Fruit fly (Drosophila melanogaster) whole organism, embryonic: ENCODE measurements around the gene Pino.

ENCODE experiments used
- Ada2b ChIP-seq: fragments of 200-800 bp; sonication (Bioruptor generic); IDR thresholded peaks from 2 replicates; pipeline ENCODE4 v1.3.6; 2022; ENCODE audit warnings: missing biosample characterization, missing genetic modification characterization
- Atf-2 ChIP-seq: fragments of 200-800 bp; sonication (Bioruptor generic); optimal IDR thresholded peaks from 2 replicates; lab custom pipeline; 2016; ENCODE audit warnings: missing biosample characterization, missing genetic modification characterization
- B-H1 ChIP-seq: fragments of 200-800 bp; sonication (Bioruptor generic); IDR thresholded peaks from 3 replicates; pipeline ENCODE4 v1.3.6; 2022; ENCODE audit warnings: missing biosample characterization, missing genetic modification characterization
- B-H2 ChIP-seq: fragments of 200-800 bp; sonication (Bioruptor generic); optimal IDR thresholded peaks from 2 replicates; lab custom pipeline; 2018; ENCODE audit warnings: missing biosample characterization, mild to moderate bottlenecking, missing genetic modification characterization
- BEAF-32 ChIP-seq: fragments of 200-800 bp; sonication (Bioruptor generic); optimal IDR thresholded peaks from 3 replicates; lab custom pipeline; 2017; ENCODE audit warnings: missing biosample characterization, missing genetic modification characterization, mild to moderate bottlenecking, moderate library complexity, missing genetic modification reagents
- Bgb ChIP-seq: fragments of 200-800 bp; sonication (Bioruptor generic); IDR thresholded peaks from 2 replicates; pipeline ENCODE4 v1.3.6; 2022; ENCODE audit warnings: missing biosample characterization, missing genetic modification characterization; ENCODE audit not compliant: partially characterized antibody
- CG10462 ChIP-seq: fragments of 200-800 bp; sonication (Bioruptor generic); optimal IDR thresholded peaks from 2 replicates; lab custom pipeline; 2016; ENCODE audit warnings: missing biosample characterization, missing genetic modification characterization
- CG11247 ChIP-seq: fragments of 200-800 bp; sonication (Bioruptor generic); IDR thresholded peaks from 2 replicates; pipeline ENCODE4 v1.3.6; 2022; ENCODE audit warnings: missing biosample characterization, missing genetic modification characterization
- CG11504 ChIP-seq: fragments of 200-800 bp; sonication (Bioruptor generic); optimal IDR thresholded peaks from 3 replicates; lab custom pipeline; 2019; ENCODE audit warnings: missing biosample characterization, mild to moderate bottlenecking, missing genetic modification characterization, moderate library complexity
- CG11696 ChIP-seq: fragments of 200-800 bp; sonication (Bioruptor generic); IDR thresholded peaks from 2 replicates; pipeline ENCODE4 v1.3.6; 2022; ENCODE audit warnings: missing biosample characterization, missing genetic modification characterization
- CG12071 ChIP-seq: fragments of 200-800 bp; sonication (Bioruptor generic); optimal IDR thresholded peaks from 3 replicates; lab custom pipeline; 2018; ENCODE audit warnings: missing biosample characterization, mild to moderate bottlenecking, missing genetic modification characterization
- CG12104 ChIP-seq: fragments of 200-800 bp; sonication (Bioruptor generic); optimal IDR thresholded peaks from 3 replicates; lab custom pipeline; 2016; ENCODE audit warnings: missing biosample characterization, missing genetic modification characterization
- CG12299 ChIP-seq: fragments of 200-800 bp; sonication (Bioruptor generic); optimal IDR thresholded peaks from 2 replicates; lab custom pipeline; 2018; ENCODE audit warnings: missing biosample characterization, mild to moderate bottlenecking, missing genetic modification characterization
- CG12744 ChIP-seq: fragments of 200-800 bp; sonication (Bioruptor generic); optimal IDR thresholded peaks from 2 replicates; lab custom pipeline; 2016; ENCODE audit warnings: missing biosample characterization, missing genetic modification characterization
- CG15479 ChIP-seq: fragments of 200-800 bp; sonication (Bioruptor generic); optimal IDR thresholded peaks from 3 replicates; lab custom pipeline; 2019; ENCODE audit warnings: missing biosample characterization, mild to moderate bottlenecking, missing genetic modification characterization, moderate library complexity
- CG1647 ChIP-seq: fragments of 200-800 bp; sonication (Bioruptor generic); optimal IDR thresholded peaks from 3 replicates; lab custom pipeline; 2016; ENCODE audit warnings: missing biosample characterization, missing genetic modification characterization
- CG2889 ChIP-seq: fragments of 200-800 bp; sonication (Bioruptor generic); IDR thresholded peaks from 3 replicates; pipeline ENCODE4 v1.3.6; 2022; ENCODE audit warnings: missing biosample characterization, missing genetic modification characterization
- CG3995 ChIP-seq: fragments of 200-800 bp; sonication (Bioruptor generic); optimal IDR thresholded peaks from 3 replicates; lab custom pipeline; 2016; ENCODE audit warnings: missing biosample characterization, missing genetic modification characterization
- D19A ChIP-seq: fragments of 200-800 bp; optimal IDR thresholded peaks from 3 replicates; lab custom pipeline; 2019; ENCODE audit warnings: missing biosample characterization, mild to moderate bottlenecking, missing genetic modification characterization, moderate library complexity
- Drgx ChIP-seq: fragments of 200-800 bp; sonication (Bioruptor generic); IDR thresholded peaks from 2 replicates; pipeline ENCODE4 v1.3.6; 2022; ENCODE audit warnings: missing biosample characterization, missing genetic modification characterization
- H15 ChIP-seq: fragments of 200-800 bp; sonication (Bioruptor generic); IDR thresholded peaks from 3 replicates; pipeline ENCODE4 v1.3.6; 2022; ENCODE audit warnings: missing biosample characterization, missing genetic modification characterization
- Hr39 ChIP-seq: fragments of >200 bp; optimal IDR thresholded peaks from 2 replicates; lab custom pipeline; 2017
- MESR4 ChIP-seq: fragments of 200-800 bp; sonication (Bioruptor generic); optimal IDR thresholded peaks from 2 replicates; lab custom pipeline; 2018; ENCODE audit warnings: missing biosample characterization, mild to moderate bottlenecking, missing genetic modification characterization, moderate library complexity
- Oli ChIP-seq: fragments of 200-800 bp; sonication (Bioruptor generic); optimal IDR thresholded peaks from 2 replicates; lab custom pipeline; 2018; ENCODE audit warnings: missing biosample characterization, mild to moderate bottlenecking, missing genetic modification characterization, moderate library complexity
- Opbp ChIP-seq: fragments of 200-800 bp; sonication (Bioruptor generic); IDR thresholded peaks from 3 replicates; pipeline ENCODE4 v1.3.6; 2022; ENCODE audit warnings: missing biosample characterization, missing genetic modification characterization; ENCODE audit not compliant: partially characterized antibody
- Sox102F ChIP-seq: fragments of 200-800 bp; sonication (Bioruptor generic); optimal IDR thresholded peaks from 2 replicates; lab custom pipeline; 2018; ENCODE audit warnings: missing biosample characterization, mild to moderate bottlenecking, missing genetic modification characterization, moderate library complexity
- Trl ChIP-seq, 3 experiments: fragments of >200 bp in 2 of 3; fragments of 200-800 bp in 1 of 3; sonication (Bioruptor generic) in 1 of 3; optimal IDR thresholded peaks; 2 replicates in 1 of 3; 3 replicates in 2 of 3; lab custom pipeline; 2016 to 2017; ENCODE audit warnings: missing biosample characterization in 1 of 3, missing genetic modification characterization in 1 of 3
- Usf ChIP-seq: fragments of 200-800 bp; sonication (Bioruptor generic); optimal IDR thresholded peaks from 2 replicates; lab custom pipeline; 2017; ENCODE audit warnings: missing genotype, missing biosample characterization, missing genetic modification characterization
- Vsx1 ChIP-seq: fragments of 200-800 bp; sonication (Bioruptor generic); optimal IDR thresholded peaks from 2 replicates; lab custom pipeline; 2017; ENCODE audit warnings: missing biosample characterization, mild to moderate bottlenecking, missing genetic modification characterization, missing genetic modification reagents
- chinmo ChIP-seq: fragments of 200-800 bp; sonication (Bioruptor generic); IDR thresholded peaks from 4 replicates; pipeline ENCODE4 v1.3.6; 2022; ENCODE audit warnings: missing biosample characterization, missing genetic modification characterization; ENCODE audit not compliant: partially characterized antibody
- cwo ChIP-seq: fragments of 200-800 bp; sonication (Bioruptor generic); optimal IDR thresholded peaks from 3 replicates; lab custom pipeline; 2017; ENCODE audit warnings: missing biosample characterization, missing genetic modification characterization, mild to moderate bottlenecking, moderate library complexity, missing genetic modification reagents
- da ChIP-seq: fragments of 200-800 bp; sonication (Bioruptor generic); optimal IDR thresholded peaks from 2 replicates; lab custom pipeline; 2016; ENCODE audit warnings: missing biosample characterization, missing genetic modification characterization
- dmrt11E ChIP-seq: fragments of 200-800 bp; sonication (Bioruptor generic); optimal IDR thresholded peaks from 3 replicates; lab custom pipeline; 2018; ENCODE audit warnings: missing biosample characterization, mild to moderate bottlenecking, missing genetic modification characterization, moderate library complexity
- fru ChIP-seq: fragments of >200 bp; optimal IDR thresholded peaks from 2 replicates; lab custom pipeline; 2017
- gsb-n ChIP-seq: fragments of 200-800 bp; sonication (Bioruptor generic); optimal IDR thresholded peaks from 3 replicates; lab custom pipeline; 2018; ENCODE audit warnings: missing biosample characterization, mild to moderate bottlenecking, missing genetic modification characterization
- hth ChIP-seq: fragments of >200 bp; optimal IDR thresholded peaks from 2 replicates; lab custom pipeline; 2017; ENCODE audit warnings: inconsistent platforms
- mam ChIP-seq: fragments of 200-800 bp; sonication (Bioruptor generic); optimal IDR thresholded peaks from 3 replicates; lab custom pipeline; 2016; ENCODE audit warnings: missing biosample characterization, missing genetic modification characterization
- mirr ChIP-seq: fragments of 200-800 bp; sonication (Bioruptor generic); optimal IDR thresholded peaks from 3 replicates; lab custom pipeline; 2018; ENCODE audit warnings: missing biosample characterization, mild to moderate bottlenecking, missing genetic modification characterization
- nau ChIP-seq: fragments of 200-800 bp; sonication (Bioruptor generic); optimal IDR thresholded peaks from 3 replicates; lab custom pipeline; 2017; ENCODE audit warnings: missing biosample characterization, mild to moderate bottlenecking, missing genetic modification characterization, missing genetic modification reagents
- nom ChIP-seq: fragments of 200-800 bp; sonication (Bioruptor generic); optimal IDR thresholded peaks from 2 replicates; lab custom pipeline; 2017; ENCODE audit warnings: missing biosample characterization, missing genetic modification characterization, mild to moderate bottlenecking, moderate library complexity, missing genetic modification reagents
- otp ChIP-seq: fragments of 200-800 bp; sonication (Bioruptor generic); IDR thresholded peaks from 3 replicates; pipeline ENCODE4, ENCODE4 v1.3.6; 2022; ENCODE audit warnings: missing biosample characterization, missing genetic modification characterization
- p53 ChIP-seq: fragments of 200-800 bp; sonication (Bioruptor generic); optimal IDR thresholded peaks from 2 replicates; lab custom pipeline; 2016; ENCODE audit warnings: missing biosample characterization, missing genetic modification characterization
- pan ChIP-seq, 4 experiments: fragments of >200 bp in 3 of 4; fragments of 200-800 bp in 1 of 4; sonication (Bioruptor generic) in 1 of 4; optimal IDR thresholded peaks in 3 of 4; IDR thresholded peaks in 1 of 4; 2 replicates each; pipeline versions ENCODE4 v1.3.6 to Lab custom; 2017 to 2022; ENCODE audit warnings: missing biosample characterization in 2 of 4, missing genetic modification characterization in 2 of 4, mixed read lengths in 1 of 4
- peb ChIP-seq: fragments of 200-800 bp; sonication (Bioruptor generic); IDR thresholded peaks from 2 replicates; pipeline ENCODE4 v1.3.6; 2022; ENCODE audit warnings: missing biosample characterization, missing genetic modification characterization
- sens ChIP-seq: fragments of 200-800 bp; sonication (Bioruptor generic); peaks from one replicate; lab custom pipeline; 2016; ENCODE audit warnings: missing biosample characterization, missing genetic modification characterization
- sens-2 ChIP-seq: fragments of 200-800 bp; sonication (Bioruptor generic); IDR thresholded peaks from 2 replicates; pipeline ENCODE4 v1.3.6; 2022; ENCODE audit warnings: missing biosample characterization, missing genetic modification characterization
- shn ChIP-seq: fragments of 200-800 bp; sonication (Bioruptor generic); optimal IDR thresholded peaks from 3 replicates; lab custom pipeline; 2016; ENCODE audit warnings: missing biosample characterization, missing genetic modification characterization
- slp2 ChIP-seq: fragments of 200-800 bp; sonication (Bioruptor generic); optimal IDR thresholded peaks from 2 replicates; lab custom pipeline; 2016; ENCODE audit warnings: missing biosample characterization, missing genetic modification characterization
- stwl ChIP-seq: fragments of 200-800 bp; sonication (Bioruptor generic); optimal IDR thresholded peaks from 3 replicates; lab custom pipeline; 2018; ENCODE audit warnings: missing biosample characterization, mild to moderate bottlenecking, missing genetic modification characterization, moderate library complexity
- vvl ChIP-seq: fragments of 200-800 bp; sonication (Bioruptor generic); IDR thresholded peaks from 2 replicates; pipeline ENCODE4 v1.3.6; 2022; ENCODE audit warnings: missing biosample characterization, missing genetic modification characterization
- zen ChIP-seq: fragments of 200-800 bp; sonication (Bioruptor generic); optimal IDR thresholded peaks from 3 replicates; lab custom pipeline; 2018; ENCODE audit warnings: missing biosample characterization, mild to moderate bottlenecking, missing genetic modification characterization, moderate library complexity

Gene Pino

dm6 chr2L:1077053-1077452, 51.7 kb downstream of the Pino start (continued):
- TF ChIP-seq dmrt11E (tag; lab: Kevin White, UChicago) = no peak
- TF ChIP-seq B-H2 (GFP tag; lab: Kevin White, UChicago) = no peak
- peak; percentile 23 for TF ChIP-seq mirr (GFP tag; lab: Kevin White, UChicago)
- no peak for TF ChIP-seq Drgx (GFP tag; lab: Robert Waterston, UW)
- TF ChIP-seq fru (lab: Kevin White, UChicago) = no peak
- TF ChIP-seq da (GFP tag; lab: Kevin White, UChicago) = no peak
- TF ChIP-seq sens-2 (GFP tag; lab: Robert Waterston, UW) = no peak
- no peak for TF ChIP-seq nom (GFP tag; lab: Kevin White, UChicago)
- no peak for TF ChIP-seq CG12104 (GFP tag; lab: Kevin White, UChicago)
- TF ChIP-seq H15 (GFP tag; lab: Robert Waterston, UW) = no peak
- no peak for TF ChIP-seq peb
- TF ChIP-seq CG1647 (GFP tag; lab: Kevin White, UChicago) = no peak
- TF ChIP-seq CG10462 = no peak
- peak; percentile 27 for TF ChIP-seq cwo (GFP tag; lab: Kevin White, UChicago)
- TF ChIP-seq MESR4 (GFP tag; lab: Kevin White, UChicago) = no peak
- TF ChIP-seq CG11696 (GFP tag; lab: Robert Waterston, UW) = no peak
- TF ChIP-seq Hr39 (lab: Kevin White, UChicago) = no peak
- TF ChIP-seq zen (tag; lab: Kevin White, UChicago) = no peak
- TF ChIP-seq CG11504 (tag; lab: Kevin White, UChicago) = peak; percentile 52
- TF ChIP-seq slp2 (GFP tag; lab: Kevin White, UChicago) = no peak
- TF ChIP-seq nau (GFP tag; lab: Kevin White, UChicago) = no peak
- no peak for TF ChIP-seq Oli
- TF ChIP-seq CG11247 (GFP tag; lab: Robert Waterston, UW) = no peak
- TF ChIP-seq Opbp = 0 out of 3 replicates have a peak, but pooled peaks have one; percentile 3
- TF ChIP-seq hth (lab: Kevin White, UChicago) = no peak
- no peak for TF ChIP-seq CG12071
- TF ChIP-seq BEAF-32 (GFP tag; lab: Kevin White, UChicago) = peak; percentile 44
- no peak for TF ChIP-seq otp (GFP tag; lab: Robert Waterston, UW)
- no peak for TF ChIP-seq CG15479 (GFP tag; lab: Kevin White, UChicago)
- peak; percentile 82 for TF ChIP-seq sens (GFP tag; lab: Kevin White, UChicago)
- no peak for TF ChIP-seq gsb-n
- no peak for TF ChIP-seq stwl (tag; lab: Kevin White, UChicago)
- no peak for TF ChIP-seq Ada2b
- TF ChIP-seq Trl (optimal IDR thresholded peaks at IDR 0.05; lab: Kevin White, UChicago) = peak in 1 of 2 experiments; percentile 60
- no peak for TF ChIP-seq Trl (GFP tag; optimal IDR thresholded peaks at IDR 0.05; lab: Kevin White, UChicago)
- TF ChIP-seq D19A (tag; lab: Kevin White, UChicago) = no peak
- no peak for TF ChIP-seq B-H1 (GFP tag; lab: Robert Waterston, UW)
- peak; percentile 53; the same call in 1 of the 2 replicates for TF ChIP-seq Bgb (GFP tag; lab: Robert Waterston, UW)
- TF ChIP-seq CG2889 = no peak
- TF ChIP-seq shn (GFP tag; lab: Kevin White, UChicago) = no peak
- no peak for TF ChIP-seq mam
- no peak for TF ChIP-seq chinmo
- peak; percentile 36; the same call in 1 of the 2 replicates for TF ChIP-seq vvl (GFP tag; lab: Robert Waterston, UW)
- TF ChIP-seq Atf-2 (GFP tag; lab: Kevin White, UChicago) = no peak
- TF ChIP-seq p53 (GFP tag; lab: Kevin White, UChicago) = no peak
- no peak for TF ChIP-seq CG12744 (GFP tag; lab: Kevin White, UChicago)
- TF ChIP-seq pan (optimal IDR thresholded peaks at IDR 0.05; lab: Kevin White, UChicago) = no peak
- TF ChIP-seq pan (GFP tag; optimal IDR thresholded peaks at IDR 0.05 in 1 of 2, IDR thresholded peaks at IDR 0.05 in 1 of 2) = peak in 1 of 2 experiments; percentile 14
- no peak for TF ChIP-seq CG12299 (tag; lab: Kevin White, UChicago)
- TF ChIP-seq Usf (GFP tag; lab: Kevin White, UChicago) = no peak
- peak; percentile 84 for TF ChIP-seq CG3995 (GFP tag; lab: Kevin White, UChicago)
- TF ChIP-seq Vsx1 (GFP tag; lab: Kevin White, UChicago) = no peak
- TF ChIP-seq Sox102F (GFP tag; lab: Kevin White, UChicago) = no peak
